Fruit fly (Drosophila melanogaster) whole organism, embryonic: ENCODE results near the gene Nepl7.

Source experiments
- Antp ChIP-seq: fragments of 200-800 bp; sonication (Bioruptor generic); optimal IDR thresholded peaks from 3 replicates; lab custom pipeline; 2016; ENCODE audit warnings: missing biosample characterization, missing genetic modification characterization
- Atf-2 ChIP-seq: fragments of 200-800 bp; sonication (Bioruptor generic); optimal IDR thresholded peaks from 2 replicates; lab custom pipeline; 2016; ENCODE audit warnings: missing biosample characterization, missing genetic modification characterization
- B-H1 ChIP-seq: fragments of 200-800 bp; sonication (Bioruptor generic); IDR thresholded peaks from 3 replicates; pipeline ENCODE4 v1.3.6; 2022; ENCODE audit warnings: missing biosample characterization, missing genetic modification characterization
- CG10274 ChIP-seq: fragments of 200-800 bp; sonication (Bioruptor generic); optimal IDR thresholded peaks from 3 replicates; lab custom pipeline; 2017; ENCODE audit warnings: missing biosample characterization, mild to moderate bottlenecking, missing genetic modification characterization
- CG10979 ChIP-seq: fragments of 200-800 bp; sonication (Bioruptor generic); optimal IDR thresholded peaks from 2 replicates; lab custom pipeline; 2018; ENCODE audit warnings: missing biosample characterization, mild to moderate bottlenecking, missing genetic modification characterization, moderate library complexity
- CG11695 ChIP-seq: fragments of 200-800 bp; sonication (Bioruptor generic); IDR thresholded peaks from 3 replicates; pipeline ENCODE4 v1.3.6; 2022; ENCODE audit warnings: missing biosample characterization, missing genetic modification characterization
- CG11723 ChIP-seq: fragments of 200-800 bp; sonication (Bioruptor generic); optimal IDR thresholded peaks from 2 replicates; lab custom pipeline; 2017; ENCODE audit warnings: missing biosample characterization, mild to moderate bottlenecking, missing genetic modification characterization
- CG12942 ChIP-seq: fragments of 200-800 bp; sonication (Bioruptor generic); optimal IDR thresholded peaks from 3 replicates; lab custom pipeline; 2016; ENCODE audit warnings: missing biosample characterization, missing genetic modification characterization
- CG13775 ChIP-seq: fragments of 200-800 bp; sonication (Bioruptor generic); optimal IDR thresholded peaks from 3 replicates; lab custom pipeline; 2017; ENCODE audit warnings: missing biosample characterization, mild to moderate bottlenecking, missing genetic modification characterization
- CG14710 ChIP-seq: fragments of 200-800 bp; sonication (Bioruptor generic); optimal IDR thresholded peaks from 3 replicates; lab custom pipeline; 2019; ENCODE audit warnings: missing biosample characterization, mild to moderate bottlenecking, missing genetic modification characterization, moderate library complexity
- CG15479 ChIP-seq: fragments of 200-800 bp; sonication (Bioruptor generic); optimal IDR thresholded peaks from 3 replicates; lab custom pipeline; 2019; ENCODE audit warnings: missing biosample characterization, mild to moderate bottlenecking, missing genetic modification characterization, moderate library complexity
- CG16863 ChIP-seq: fragments of 200-800 bp; sonication (Bioruptor generic); optimal IDR thresholded peaks from 3 replicates; lab custom pipeline; 2016; ENCODE audit warnings: missing biosample characterization, missing genetic modification characterization
- CG2120 ChIP-seq: fragments of 200-800 bp; sonication (Bioruptor generic); optimal IDR thresholded peaks from 3 replicates; lab custom pipeline; 2016; ENCODE audit warnings: missing biosample characterization, missing genetic modification characterization
- CG2129 ChIP-seq: fragments of 200-800 bp; sonication (Bioruptor generic); IDR thresholded peaks from 2 replicates; pipeline ENCODE4 v1.3.6; 2022; ENCODE audit warnings: missing biosample characterization, missing genetic modification characterization; ENCODE audit not compliant: partially characterized antibody
- CG34376 ChIP-seq: fragments of 200-800 bp; sonication (Bioruptor generic); optimal IDR thresholded peaks from 2 replicates; lab custom pipeline; 2018; ENCODE audit warnings: missing biosample characterization, mild to moderate bottlenecking, missing genetic modification characterization
- CG4328 ChIP-seq: fragments of 200-800 bp; sonication (Bioruptor generic); optimal IDR thresholded peaks from 3 replicates; lab custom pipeline; 2017; ENCODE audit warnings: missing biosample characterization, missing genetic modification reagents, missing genetic modification characterization
- CG6854 ChIP-seq: fragments of 200-800 bp; sonication (Bioruptor generic); optimal IDR thresholded peaks from 3 replicates; lab custom pipeline; 2017; ENCODE audit warnings: missing biosample characterization, mild to moderate bottlenecking, missing genetic modification characterization
- CG7357 ChIP-seq: fragments of 200-800 bp; sonication (Bioruptor generic); IDR thresholded peaks from 3 replicates; pipeline ENCODE4 v1.3.6; 2022; ENCODE audit warnings: missing biosample characterization, missing genetic modification characterization
- CG7786 ChIP-seq: fragments of 200-800 bp; sonication (Bioruptor generic); optimal IDR thresholded peaks from 2 replicates; lab custom pipeline; 2016; ENCODE audit warnings: missing biosample characterization, missing genetic modification characterization
- CTCF ChIP-seq: fragments of 200-800 bp; sonication (Bioruptor generic); optimal IDR thresholded peaks from 2 replicates; lab custom pipeline; 2017; ENCODE audit warnings: missing biosample characterization, mild to moderate bottlenecking, missing genetic modification characterization, moderate library complexity
- Dbx ChIP-seq: fragments of 200-800 bp; sonication (Bioruptor generic); IDR thresholded peaks from 3 replicates; pipeline ENCODE4 v1.3.6; 2022; ENCODE audit warnings: missing biosample characterization, missing genetic modification characterization
- GATAe ChIP-seq: fragments of 200-800 bp; sonication (Bioruptor generic); conservative IDR thresholded peaks from 2 replicates; pipeline ENCODE4 v1.3.6; 2022; ENCODE audit warnings: missing biosample characterization, missing genetic modification characterization
- HmgD ChIP-seq: fragments of 200-800 bp; sonication (Bioruptor generic); optimal IDR thresholded peaks from 3 replicates; lab custom pipeline; 2016; ENCODE audit warnings: missing biosample characterization, missing genetic modification characterization
- Hr78 ChIP-seq, 2 experiments: fragments of 200-800 bp in 1 of 2; fragments of >200 bp in 1 of 2; sonication (Bioruptor generic) in 1 of 2; optimal IDR thresholded peaks; 2 replicates each; lab custom pipeline; 2017 to 2019; ENCODE audit warnings: missing biosample characterization in 2 of 2, missing genetic modification characterization in 2 of 2, mild to moderate bottlenecking in 1 of 2, moderate library complexity in 1 of 2
- Kr ChIP-seq: fragments of 200-800 bp; sonication (Bioruptor generic); optimal IDR thresholded peaks from 2 replicates; lab custom pipeline; 2017; ENCODE audit warnings: missing biosample characterization, mild to moderate bottlenecking, missing genetic modification characterization
- Lpt ChIP-seq: fragments of >200 bp; optimal IDR thresholded peaks from 2 replicates; lab custom pipeline; 2018; ENCODE audit warnings: missing biosample characterization, missing genetic modification characterization
- Max ChIP-seq: fragments of 200-800 bp; sonication (Bioruptor generic); optimal IDR thresholded peaks from 2 replicates; lab custom pipeline; 2016; ENCODE audit warnings: missing biosample characterization, mild to moderate bottlenecking, missing genetic modification characterization
- NC2α ChIP-seq: fragments of 200-800 bp; sonication (Bioruptor generic); optimal IDR thresholded peaks from 2 replicates; lab custom pipeline; 2016; ENCODE audit warnings: missing biosample characterization, missing genetic modification characterization
- Scr ChIP-seq: fragments of 200-800 bp; sonication (Bioruptor generic); IDR thresholded peaks from 2 replicates; pipeline ENCODE4 v1.3.6; 2022; ENCODE audit warnings: missing biosample characterization, missing genetic modification characterization; ENCODE audit not compliant: partially characterized antibody
- Sox100B ChIP-seq: fragments of 200-800 bp; sonication (Bioruptor generic); optimal IDR thresholded peaks from 3 replicates; lab custom pipeline; 2018; ENCODE audit warnings: missing biosample characterization, mild to moderate bottlenecking, missing genetic modification characterization
- Trl ChIP-seq, 3 experiments: fragments of >200 bp in 2 of 3; fragments of 200-800 bp in 1 of 3; sonication (Bioruptor generic) in 1 of 3; optimal IDR thresholded peaks; 2 replicates in 1 of 3; 3 replicates in 2 of 3; lab custom pipeline; 2016 to 2017; ENCODE audit warnings: missing biosample characterization in 1 of 3, missing genetic modification characterization in 1 of 3
- dimm ChIP-seq: fragments of 200-800 bp; sonication (Bioruptor generic); IDR thresholded peaks from 2 replicates; pipeline ENCODE4 v1.3.6; 2022; ENCODE audit warnings: missing biosample characterization, missing genetic modification characterization
- dmrt99B ChIP-seq: fragments of 200-800 bp; sonication (Bioruptor generic); optimal IDR thresholded peaks from 2 replicates; lab custom pipeline; 2018; ENCODE audit warnings: missing biosample characterization, mild to moderate bottlenecking, missing genetic modification characterization, moderate library complexity
- exex ChIP-seq: fragments of 200-800 bp; sonication (Bioruptor generic); optimal IDR thresholded peaks from 4 replicates; lab custom pipeline; 2018; ENCODE audit warnings: missing biosample characterization, mild to moderate bottlenecking, missing genetic modification characterization, moderate library complexity
- fd96Cb ChIP-seq: fragments of 200-800 bp; sonication (Bioruptor generic); optimal IDR thresholded peaks from 2 replicates; lab custom pipeline; 2018; ENCODE audit warnings: missing biosample characterization, mild to moderate bottlenecking, missing genetic modification characterization, moderate library complexity
- fu2 ChIP-seq: fragments of 200-800 bp; sonication (Bioruptor generic); optimal IDR thresholded peaks from 2 replicates; lab custom pipeline; 2016; ENCODE audit warnings: missing biosample characterization, missing genetic modification characterization
- ham ChIP-seq: fragments of 200-800 bp; sonication (Bioruptor generic); IDR thresholded peaks from 2 replicates; pipeline ENCODE4 v1.3.6; 2022; ENCODE audit warnings: missing biosample characterization, missing genetic modification characterization
- hb ChIP-seq: fragments of 200-800 bp; sonication (Bioruptor generic); IDR thresholded peaks from 3 replicates; pipeline ENCODE4 v1.3.6; 2022; ENCODE audit warnings: missing biosample characterization, missing genetic modification characterization; ENCODE audit not compliant: partially characterized antibody
- mirr ChIP-seq: fragments of 200-800 bp; sonication (Bioruptor generic); optimal IDR thresholded peaks from 3 replicates; lab custom pipeline; 2018; ENCODE audit warnings: missing biosample characterization, mild to moderate bottlenecking, missing genetic modification characterization
- nom ChIP-seq: fragments of 200-800 bp; sonication (Bioruptor generic); optimal IDR thresholded peaks from 2 replicates; lab custom pipeline; 2017; ENCODE audit warnings: missing biosample characterization, missing genetic modification characterization, mild to moderate bottlenecking, moderate library complexity, missing genetic modification reagents
- org-1 ChIP-seq: fragments of 200-800 bp; sonication (Bioruptor generic); optimal IDR thresholded peaks from 2 replicates; lab custom pipeline; 2017; ENCODE audit warnings: missing biosample characterization, missing genetic modification characterization
- pb ChIP-seq: fragments of 200-800 bp; sonication (Bioruptor generic); optimal IDR thresholded peaks from 3 replicates; lab custom pipeline; 2016; ENCODE audit warnings: missing biosample characterization, missing genetic modification characterization
- pho ChIP-seq: fragments of 200-800 bp; sonication (Bioruptor generic); optimal IDR thresholded peaks from 2 replicates; lab custom pipeline; 2016; ENCODE audit warnings: missing biosample characterization, missing genetic modification characterization
- row ChIP-seq: fragments of 200-800 bp; sonication (Bioruptor generic); IDR thresholded peaks from 3 replicates; pipeline ENCODE4 v1.3.6; 2022; ENCODE audit warnings: missing biosample characterization, missing genetic modification characterization
- usp ChIP-seq: fragments of >200 bp; optimal IDR thresholded peaks from 2 replicates; lab custom pipeline; 2017; ENCODE audit warnings: missing biosample characterization, missing genetic modification characterization
- wek ChIP-seq: fragments of 200-800 bp; sonication (Bioruptor generic); optimal IDR thresholded peaks from 3 replicates; lab custom pipeline; 2018; ENCODE audit warnings: missing biosample characterization, mild to moderate bottlenecking, missing genetic modification characterization, moderate library complexity
- z ChIP-seq: fragments of 200-800 bp; sonication (Bioruptor generic); IDR thresholded peaks from 3 replicates; pipeline ENCODE4 v1.3.6; 2022; ENCODE audit warnings: missing biosample characterization, missing genetic modification characterization
- zen2 ChIP-seq: fragments of 200-800 bp; sonication (Bioruptor generic); IDR thresholded peaks from 3 replicates; pipeline ENCODE4 v1.3.6; 2022; ENCODE audit warnings: missing biosample characterization, missing genetic modification characterization; ENCODE audit not compliant: partially characterized antibody

Gene Nepl7

DNA sequence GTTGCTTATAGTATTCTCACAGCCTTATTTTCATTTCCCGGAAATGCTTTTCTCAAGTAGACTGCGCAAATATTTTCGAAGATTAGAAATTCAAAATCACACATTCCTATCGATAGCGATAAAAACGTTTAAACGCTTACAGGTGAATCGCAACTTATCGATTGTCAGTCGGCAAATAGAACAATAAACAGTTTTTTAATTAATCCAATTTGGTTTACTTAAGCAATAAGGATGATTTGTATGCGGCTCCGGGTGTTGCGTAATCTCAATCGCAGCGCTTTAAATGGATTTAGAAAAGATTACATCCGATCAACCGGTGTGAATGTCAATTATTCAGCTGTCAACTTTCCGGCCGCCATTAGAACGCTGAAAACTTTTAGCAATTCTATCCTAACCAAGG, 38.0 kb upstream of the Nepl7 start, which contains the start of the genes CG6180 and CG15484 (continued):
- TF ChIP-seq Scr (GFP tag; lab: Robert Waterston, UW), result peak; percentile 58
- no peak for TF ChIP-seq Atf-2 (GFP tag; lab: Kevin White, UChicago)
- no peak for TF ChIP-seq dmrt99B (tag; lab: Kevin White, UChicago)
- TF ChIP-seq CG14710 (tag; lab: Kevin White, UChicago), result peak; percentile 32
- TF ChIP-seq dimm (GFP tag; lab: Robert Waterston, UW), result no peak
- TF ChIP-seq CG12942, result no peak
- no peak for TF ChIP-seq wek (GFP tag; lab: Kevin White, UChicago)
- TF ChIP-seq CG2120 (GFP tag; lab: Kevin White, UChicago), result no peak
- no peak for TF ChIP-seq Dbx (GFP tag; lab: Robert Waterston, UW)
- TF ChIP-seq exex, result peak; percentile 16
- TF ChIP-seq CG11723, result no peak
- TF ChIP-seq CG10979 (tag; lab: Kevin White, UChicago), result peak; percentile 11
- no peak for TF ChIP-seq CG2129 (GFP tag; lab: Robert Waterston, UW)
- TF ChIP-seq ham (GFP tag; lab: Robert Waterston, UW), result no peak
- TF ChIP-seq CG7786 (GFP tag; lab: Kevin White, UChicago), result no peak
- no peak for TF ChIP-seq pb (GFP tag; lab: Kevin White, UChicago)
- no peak for TF ChIP-seq usp (GFP tag; lab: Kevin White, UChicago)
- no peak for TF ChIP-seq fu2 (GFP tag; lab: Kevin White, UChicago)

- TF ChIP-seq exex (peak; percentile 26), CG7357 (GFP tag; lab: Robert Waterston, UW) (no peak), GATAe (GFP tag; lab: Robert Waterston, UW) (0 out of 2 replicates have a peak, but pooled peaks have one; percentile 9), Hr78 (GFP tag; optimal IDR thresholded peaks at IDR 0.05; lab: Kevin White, UChicago) (peak in 1 of 2 experiments; percentile 88), CG13775 (GFP tag; lab: Kevin White, UChicago) (no peak), Lpt (GFP tag; lab: Kevin White, UChicago) (no peak), row (GFP tag; lab: Robert Waterston, UW) (peak; percentile 16; the same call in 1 of the 3 replicates), HmgD (GFP tag; lab: Kevin White, UChicago) (no peak), CG34376 (GFP tag; lab: Kevin White, UChicago) (peak; percentile 12), CG16863 (no peak), mirr (GFP tag; lab: Kevin White, UChicago) (peak; percentile 14), NC2α (GFP tag; lab: Kevin White, UChicago) (no peak), nom (GFP tag; lab: Kevin White, UChicago) (peak; percentile 13)
Observed at dm6 chr2L:12705376-12705775, 35.9 kb upstream of the Nepl7 start.

dm6 chr2L:12704418-12704920, 35.0 kb upstream of the Nepl7 start, which contains the start of the genes CG5776 and spict:
CG5776 (minus strand) TSS chr2L:12704451.
spict (plus strand) TSS chr2L:12704725.
- TF ChIP-seq Kr (GFP tag; lab: Kevin White, UChicago), result no peak
- no peak for TF ChIP-seq Trl (optimal IDR thresholded peaks at IDR 0.05; lab: Kevin White, UChicago)
- TF ChIP-seq Trl (GFP tag; optimal IDR thresholded peaks at IDR 0.05; lab: Kevin White, UChicago), result no peak
- peak; percentile 83 for TF ChIP-seq Dbx (GFP tag; lab: Robert Waterston, UW)
- peak; percentile 52 for TF ChIP-seq Max (GFP tag; lab: Kevin White, UChicago)
- peak; percentile 47 for TF ChIP-seq org-1 (GFP tag; lab: Kevin White, UChicago)
- TF ChIP-seq z (GFP tag; lab: Robert Waterston, UW), result no peak
- TF ChIP-seq CG10274 (GFP tag; lab: Kevin White, UChicago), result no peak
- TF ChIP-seq zen2 (GFP tag; lab: Robert Waterston, UW), result no peak
- TF ChIP-seq B-H1 (GFP tag; lab: Robert Waterston, UW), result peak; percentile 56; the same call in 2 of the 3 replicates
- peak; percentile 7 for TF ChIP-seq Antp (GFP tag; lab: Kevin White, UChicago)
- no peak for TF ChIP-seq hb (GFP tag; lab: Robert Waterston, UW)
- TF ChIP-seq Sox100B, result no peak
- peak; percentile 31 for TF ChIP-seq CG4328 (GFP tag; lab: Kevin White, UChicago)
- TF ChIP-seq pho, result peak; percentile 54
- TF ChIP-seq CG15479 (GFP tag; lab: Kevin White, UChicago), result peak; percentile 31
- peak; percentile 10 for TF ChIP-seq CG6854
- peak; percentile 60; the same call in 2 of the 3 replicates for TF ChIP-seq CG11695 (GFP tag; lab: Robert Waterston, UW)
- no peak for TF ChIP-seq CTCF
- TF ChIP-seq GATAe (GFP tag; lab: Robert Waterston, UW), result peak; percentile 54; the same call in 1 of the 2 replicates
- TF ChIP-seq fd96Cb (tag; lab: Kevin White, UChicago), result peak; percentile 15
